Worm (Caenorhabditis elegans) whole organism, late embryonic: Measurements from ENCODE around the gene B0244.9.

ENCODE experiments used
- ama-1 ChIP-seq: fragments of 150-350 bp; optimal IDR thresholded peaks from 2 replicates; lab custom pipeline; 2014
- ceh-31 ChIP-seq: sonication (generic microtip); optimal IDR thresholded peaks from 2 replicates; lab custom pipeline; 2016; ENCODE audit warnings: missing genetic modification characterization, missing compliant biosample characterization
- ceh-34 ChIP-seq: sonication (generic microtip); optimal IDR thresholded peaks from 2 replicates; lab custom pipeline; 2016; ENCODE audit warnings: mild to moderate bottlenecking, missing genetic modification characterization, missing compliant biosample characterization
- fkh-10 ChIP-seq: fragments of 150-350 bp; optimal IDR thresholded peaks from 2 replicates; lab custom pipeline; 2014; ENCODE audit warnings: missing biosample characterization, missing genetic modification reagents, missing genetic modification characterization
- hlh-13 ChIP-seq: fragments of 200-800 bp; sonication (Bioruptor generic); optimal IDR thresholded peaks from 2 replicates; lab custom pipeline; 2018; ENCODE audit warnings: mild to moderate bottlenecking, missing genetic modification characterization, missing compliant biosample characterization
- pha-4 ChIP-seq: fragments of 150-350 bp; optimal IDR thresholded peaks from 2 replicates; lab custom pipeline; 2018; ENCODE audit warnings: missing biosample characterization, missing genetic modification reagents, missing genetic modification characterization
- rnt-1 ChIP-seq: sonication (generic microtip); optimal IDR thresholded peaks from 2 replicates; lab custom pipeline; 2016; ENCODE audit warnings: missing genetic modification characterization, missing compliant biosample characterization
- tbx-2 ChIP-seq: sonication (generic microtip); optimal IDR thresholded peaks from 2 replicates; lab custom pipeline; 2016; ENCODE audit warnings: missing genetic modification characterization, missing compliant biosample characterization
- unc-55 ChIP-seq: sonication (generic microtip); optimal IDR thresholded peaks from 2 replicates; lab custom pipeline; 2017; ENCODE audit warnings: missing biosample characterization, missing genetic modification reagents, missing genetic modification characterization
- unc-86 ChIP-seq: sonication (generic microtip); optimal IDR thresholded peaks from 2 replicates; lab custom pipeline; 2016; ENCODE audit warnings: missing genetic modification characterization, missing compliant biosample characterization
- ztf-16 ChIP-seq: sonication (generic microtip); optimal IDR thresholded peaks from 2 replicates; lab custom pipeline; 2017; ENCODE audit warnings: missing genetic modification characterization, missing compliant biosample characterization

ce11 chrIII:5737708-5738107 lies 6.9 kb upstream of the B0244.9 start, which contains the start of gene B0244.6:
- TF ChIP-seq ceh-34 (tag; lab: Kevin White, UChicago) (no peak), rnt-1 (no peak), pha-4 (tag; lab: Kevin White, UChicago) (no peak), ztf-16 (no peak), tbx-2 (no peak), ceh-31 (tag; lab: Kevin White, UChicago) (no peak), fkh-10 (GFP tag; lab: Kevin White, UChicago) (no peak), unc-86 (tag; lab: Kevin White, UChicago) (no peak), unc-55 (GFP tag; lab: Kevin White, UChicago) (no peak), ama-1 (lab: Kevin White, UChicago) (no peak), hlh-13 (GFP tag; lab: Kevin White, UChicago) (no peak)
